Fruit fly (Drosophila melanogaster) whole organism, embryonic: ENCODE results near the gene CG3909.

Experiments
- Awh ChIP-seq: fragments of 200-800 bp; sonication (Bioruptor generic); IDR thresholded peaks from 2 replicates; pipeline ENCODE4, ENCODE4 v1.3.6; 2022; ENCODE audit warnings: missing biosample characterization, missing genetic modification characterization
- B-H1 ChIP-seq: fragments of 200-800 bp; sonication (Bioruptor generic); IDR thresholded peaks from 3 replicates; pipeline ENCODE4 v1.3.6; 2022; ENCODE audit warnings: missing biosample characterization, missing genetic modification characterization
- BEAF-32 ChIP-seq: fragments of 200-800 bp; sonication (Bioruptor generic); optimal IDR thresholded peaks from 3 replicates; lab custom pipeline; 2017; ENCODE audit warnings: missing biosample characterization, missing genetic modification characterization, mild to moderate bottlenecking, moderate library complexity, missing genetic modification reagents
- CG10462 ChIP-seq: fragments of 200-800 bp; sonication (Bioruptor generic); optimal IDR thresholded peaks from 2 replicates; lab custom pipeline; 2016; ENCODE audit warnings: missing biosample characterization, missing genetic modification characterization
- CG11247 ChIP-seq: fragments of 200-800 bp; sonication (Bioruptor generic); IDR thresholded peaks from 2 replicates; pipeline ENCODE4 v1.3.6; 2022; ENCODE audit warnings: missing biosample characterization, missing genetic modification characterization
- CG12391 ChIP-seq: fragments of 200-800 bp; sonication (Bioruptor generic); optimal IDR thresholded peaks from 3 replicates; lab custom pipeline; 2018; ENCODE audit warnings: missing biosample characterization, mild to moderate bottlenecking, missing genetic modification characterization, moderate library complexity
- CG12769 ChIP-seq: fragments of 200-800 bp; sonication (Bioruptor generic); optimal IDR thresholded peaks from 2 replicates; lab custom pipeline; 2019; ENCODE audit warnings: missing biosample characterization, mild to moderate bottlenecking, missing genetic modification characterization, moderate library complexity
- CG14667 ChIP-seq: fragments of 200-800 bp; sonication (Bioruptor generic); IDR thresholded peaks from 2 replicates; pipeline ENCODE4 v1.3.6; 2022; ENCODE audit warnings: missing biosample characterization, missing genetic modification characterization
- CG14965 ChIP-seq: fragments of 200-800 bp; sonication (Bioruptor generic); optimal IDR thresholded peaks from 2 replicates; lab custom pipeline; 2016; ENCODE audit warnings: missing biosample characterization, missing genetic modification characterization, borderline replicate concordance
- CG15011 ChIP-seq: fragments of 200-800 bp; sonication (Bioruptor generic); optimal IDR thresholded peaks from 3 replicates; lab custom pipeline; 2018; ENCODE audit warnings: missing biosample characterization, mild to moderate bottlenecking, missing genetic modification characterization
- CG18262 ChIP-seq: fragments of 200-800 bp; optimal IDR thresholded peaks from 3 replicates; lab custom pipeline; 2019; ENCODE audit warnings: missing biosample characterization, mild to moderate bottlenecking, missing genetic modification characterization, moderate library complexity
- CG18599 ChIP-seq: fragments of 200-800 bp; sonication (Bioruptor generic); optimal IDR thresholded peaks from 3 replicates; lab custom pipeline; 2017; ENCODE audit warnings: missing biosample characterization, missing genetic modification characterization, mild to moderate bottlenecking, moderate library complexity, missing genetic modification reagents
- CG2712 ChIP-seq: fragments of 200-800 bp; optimal IDR thresholded peaks from 3 replicates; lab custom pipeline; 2019; ENCODE audit warnings: missing biosample characterization, mild to moderate bottlenecking, missing genetic modification characterization, moderate library complexity
- CG31365 ChIP-seq: fragments of 200-800 bp; sonication (Bioruptor generic); optimal IDR thresholded peaks from 2 replicates; lab custom pipeline; 2018; ENCODE audit warnings: missing biosample characterization, mild to moderate bottlenecking, missing genetic modification characterization
- CG31441 ChIP-seq: fragments of 200-800 bp; sonication (Bioruptor generic); IDR thresholded peaks from 2 replicates; pipeline ENCODE4 v1.3.6; 2022; ENCODE audit warnings: missing biosample characterization, missing genetic modification characterization
- CG34224 ChIP-seq: fragments of 200-800 bp; sonication (Bioruptor generic); IDR thresholded peaks from 3 replicates; pipeline ENCODE4 v1.3.6; 2022; ENCODE audit warnings: missing biosample characterization, missing genetic modification characterization; ENCODE audit not compliant: partially characterized antibody
- CG3995 ChIP-seq: fragments of 200-800 bp; sonication (Bioruptor generic); optimal IDR thresholded peaks from 3 replicates; lab custom pipeline; 2016; ENCODE audit warnings: missing biosample characterization, missing genetic modification characterization
- CG4328 ChIP-seq: fragments of 200-800 bp; sonication (Bioruptor generic); optimal IDR thresholded peaks from 3 replicates; lab custom pipeline; 2017; ENCODE audit warnings: missing biosample characterization, missing genetic modification reagents, missing genetic modification characterization
- CG5180 ChIP-seq: fragments of 200-800 bp; sonication (Bioruptor generic); optimal IDR thresholded peaks from 3 replicates; lab custom pipeline; 2017; ENCODE audit warnings: missing biosample characterization, missing genetic modification characterization, mild to moderate bottlenecking, moderate library complexity, missing genetic modification reagents
- CG6175 ChIP-seq: fragments of 200-800 bp; sonication (Bioruptor generic); IDR thresholded peaks from 3 replicates; pipeline ENCODE4 v1.3.6; 2022; ENCODE audit warnings: missing biosample characterization, missing genetic modification characterization
- CG7556 ChIP-seq: fragments of 200-800 bp; sonication (Bioruptor generic); optimal IDR thresholded peaks from 2 replicates; lab custom pipeline; 2017; ENCODE audit warnings: missing biosample characterization, mild to moderate bottlenecking, missing genetic modification characterization
- CG7839 ChIP-seq: fragments of 200-800 bp; sonication (Bioruptor generic); optimal IDR thresholded peaks from 3 replicates; lab custom pipeline; 2018; ENCODE audit warnings: missing biosample characterization, mild to moderate bottlenecking, missing genetic modification characterization, moderate library complexity
- CG7987 ChIP-seq: fragments of 200-800 bp; sonication (Bioruptor generic); optimal IDR thresholded peaks from 2 replicates; lab custom pipeline; 2018; ENCODE audit warnings: missing biosample characterization, mild to moderate bottlenecking, missing genetic modification characterization, moderate library complexity
- CG8765 ChIP-seq: fragments of 200-800 bp; sonication (Bioruptor generic); IDR thresholded peaks from 2 replicates; pipeline ENCODE4 v1.3.6; 2022; ENCODE audit warnings: missing biosample characterization, missing genetic modification characterization
- D ChIP-seq, 2 experiments: fragments of 200-800 bp in 1 of 2; fragments of >200 bp in 1 of 2; sonication (Bioruptor generic) in 1 of 2; optimal IDR thresholded peaks; 2 replicates in 1 of 2; 3 replicates in 1 of 2; lab custom pipeline; 2017; ENCODE audit warnings: mild to moderate bottlenecking in 1 of 2, missing biosample characterization in 1 of 2, missing genetic modification characterization in 1 of 2, missing genetic modification reagents in 1 of 2
- Dad ChIP-seq: fragments of 200-800 bp; sonication (Bioruptor generic); optimal IDR thresholded peaks from 3 replicates; lab custom pipeline; 2016; ENCODE audit warnings: missing biosample characterization, missing genetic modification characterization
- Dref ChIP-seq: fragments of 200-800 bp; sonication (Bioruptor generic); IDR thresholded peaks from 2 replicates; pipeline ENCODE4 v1.3.6; 2022; ENCODE audit warnings: missing biosample characterization, missing genetic modification characterization
- E2f2 ChIP-seq: fragments of 200-800 bp; sonication (Bioruptor generic); IDR thresholded peaks from 2 replicates; pipeline ENCODE4 v1.3.6; 2022; ENCODE audit warnings: missing biosample characterization, missing genetic modification characterization
- H2.0 ChIP-seq: fragments of 200-800 bp; sonication (Bioruptor generic); IDR thresholded peaks from 2 replicates; pipeline ENCODE4 v1.3.6; 2022; ENCODE audit warnings: missing biosample characterization, missing genetic modification characterization
- HLH4C ChIP-seq: fragments of 200-800 bp; sonication (Bioruptor generic); IDR thresholded peaks from 3 replicates; pipeline ENCODE4 v1.3.6; 2022; ENCODE audit warnings: missing biosample characterization, missing genetic modification characterization; ENCODE audit not compliant: partially characterized antibody
- Hmr ChIP-seq: fragments of 200-800 bp; sonication (Bioruptor generic); optimal IDR thresholded peaks from 3 replicates; lab custom pipeline; 2017; ENCODE audit warnings: mild to moderate bottlenecking, missing biosample characterization, missing genetic modification reagents, missing genetic modification characterization
- Hr39 ChIP-seq: fragments of >200 bp; optimal IDR thresholded peaks from 2 replicates; lab custom pipeline; 2017
- Pdp1 ChIP-seq, 2 experiments: fragments of 200-800 bp; sonication (Bioruptor generic); optimal IDR thresholded peaks; 3 replicates each; lab custom pipeline; 2016; ENCODE audit warnings: missing biosample characterization in 2 of 2, missing genetic modification characterization in 2 of 2, mild to moderate bottlenecking in 1 of 2, moderate library complexity in 1 of 2
- Rx ChIP-seq: fragments of 200-800 bp; sonication (Bioruptor generic); IDR thresholded peaks from 2 replicates; pipeline ENCODE4 v1.3.6; 2022; ENCODE audit warnings: missing biosample characterization, missing genetic modification characterization
- TFAM ChIP-seq: fragments of 200-800 bp; sonication (Bioruptor generic); optimal IDR thresholded peaks from 2 replicates; lab custom pipeline; 2017; ENCODE audit warnings: missing biosample characterization, missing genetic modification characterization, inconsistent platforms
- Xbp1 ChIP-seq: fragments of 200-800 bp; sonication (Bioruptor generic); optimal IDR thresholded peaks from 3 replicates; lab custom pipeline; 2016; ENCODE audit warnings: missing biosample characterization, mild to moderate bottlenecking, missing genetic modification characterization
- az2 ChIP-seq: fragments of 200-800 bp; sonication (Bioruptor generic); optimal IDR thresholded peaks from 3 replicates; lab custom pipeline; 2016; ENCODE audit warnings: missing biosample characterization, missing genetic modification characterization
- chinmo ChIP-seq: fragments of 200-800 bp; sonication (Bioruptor generic); IDR thresholded peaks from 4 replicates; pipeline ENCODE4 v1.3.6; 2022; ENCODE audit warnings: missing biosample characterization, missing genetic modification characterization; ENCODE audit not compliant: partially characterized antibody
- esg ChIP-seq: fragments of 200-800 bp; sonication (Bioruptor generic); conservative IDR thresholded peaks from 2 replicates; pipeline ENCODE4 v1.3.6; 2022; ENCODE audit warnings: missing biosample characterization, missing genetic modification characterization
- gro ChIP-seq: fragments of 200-800 bp; sonication (Bioruptor generic); optimal IDR thresholded peaks from 2 replicates; lab custom pipeline; 2016; ENCODE audit warnings: missing biosample characterization, missing genetic modification characterization
- luna ChIP-seq: fragments of 200-800 bp; sonication (Bioruptor generic); optimal IDR thresholded peaks from 2 replicates; lab custom pipeline; 2016; ENCODE audit warnings: missing biosample characterization, missing genetic modification characterization
- maf-S ChIP-seq: fragments of 200-800 bp; sonication (Bioruptor generic); optimal IDR thresholded peaks from 2 replicates; lab custom pipeline; 2016; ENCODE audit warnings: missing biosample characterization, missing genetic modification characterization
- mirr ChIP-seq: fragments of 200-800 bp; sonication (Bioruptor generic); optimal IDR thresholded peaks from 3 replicates; lab custom pipeline; 2018; ENCODE audit warnings: missing biosample characterization, mild to moderate bottlenecking, missing genetic modification characterization
- pita ChIP-seq: fragments of 200-800 bp; sonication (Bioruptor generic); optimal IDR thresholded peaks from 2 replicates; lab custom pipeline; 2017; ENCODE audit warnings: missing biosample characterization, mild to moderate bottlenecking, missing genetic modification characterization
- pzg ChIP-seq: fragments of 200-800 bp; sonication (Bioruptor generic); optimal IDR thresholded peaks from 3 replicates; lab custom pipeline; 2018; ENCODE audit warnings: missing biosample characterization, mild to moderate bottlenecking, missing genetic modification characterization, moderate library complexity
- row ChIP-seq: fragments of 200-800 bp; sonication (Bioruptor generic); IDR thresholded peaks from 3 replicates; pipeline ENCODE4 v1.3.6; 2022; ENCODE audit warnings: missing biosample characterization, missing genetic modification characterization
- schlank ChIP-seq: fragments of 200-800 bp; sonication (Bioruptor generic); optimal IDR thresholded peaks from 2 replicates; lab custom pipeline; 2018; ENCODE audit warnings: missing biosample characterization, mild to moderate bottlenecking, missing genetic modification characterization
- seq ChIP-seq: fragments of 200-800 bp; sonication (Bioruptor generic); IDR thresholded peaks from 2 replicates; pipeline ENCODE4 v1.3.6; 2022; ENCODE audit warnings: missing biosample characterization, missing genetic modification characterization
- stc ChIP-seq: fragments of 200-800 bp; sonication (Bioruptor generic); IDR thresholded peaks from 2 replicates; pipeline ENCODE4 v1.3.6; 2022; ENCODE audit warnings: missing biosample characterization, missing genetic modification characterization
- sug ChIP-seq: fragments of 200-800 bp; optimal IDR thresholded peaks from 2 replicates; lab custom pipeline; 2019; ENCODE audit warnings: missing biosample characterization, mild to moderate bottlenecking, missing genetic modification characterization, moderate library complexity
- tin ChIP-seq: fragments of 200-800 bp; sonication (Bioruptor generic); optimal IDR thresholded peaks from 3 replicates; lab custom pipeline; 2016; ENCODE audit warnings: missing biosample characterization, missing genetic modification characterization

The CG3909 gene

DNA sequence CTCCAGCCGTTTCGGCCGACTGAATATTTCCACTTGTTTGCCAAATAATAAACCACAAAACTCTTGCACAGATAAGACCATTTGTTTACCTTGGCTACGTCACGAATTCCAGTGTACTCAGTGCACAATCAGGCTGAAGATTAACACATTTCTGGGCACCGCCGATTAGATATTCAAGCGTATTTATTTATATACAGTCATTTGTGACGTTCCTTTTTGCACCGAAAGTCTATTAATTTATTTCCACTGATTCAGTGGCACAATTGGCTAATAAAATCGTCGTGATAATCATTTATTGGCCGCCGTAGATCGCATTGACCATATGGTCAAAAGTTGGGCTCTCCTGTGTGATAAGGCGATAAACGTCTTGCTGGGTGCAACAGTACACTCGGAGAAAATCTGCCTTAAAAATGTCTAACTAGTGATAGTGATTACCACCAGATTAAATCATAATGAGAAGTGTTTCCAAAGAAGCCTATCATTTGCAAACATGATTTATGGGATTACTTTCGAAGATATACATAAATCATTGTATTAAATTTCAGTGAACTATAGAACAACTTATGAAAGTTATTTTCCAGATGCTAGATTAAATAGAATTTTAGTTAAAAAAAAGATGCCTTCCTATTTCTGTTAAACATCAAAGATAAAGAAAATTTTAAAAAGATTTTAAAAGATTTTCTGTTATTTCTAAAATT lies 11.4 kb downstream of the CG3909 start (continued):
- TF ChIP-seq E2f2 (GFP tag; lab: Robert Waterston, UW): 0 out of 2 replicates have a peak, but pooled peaks have one; percentile 6
- no peak for TF ChIP-seq CG2712 (tag; lab: Kevin White, UChicago)
- TF ChIP-seq Dref: no peak
- TF ChIP-seq pzg (GFP tag; lab: Kevin White, UChicago): no peak
- TF ChIP-seq Xbp1 (GFP tag; lab: Kevin White, UChicago): peak; percentile 11
- TF ChIP-seq CG12769 (tag; lab: Kevin White, UChicago): peak; percentile 48
- peak; percentile 8 for TF ChIP-seq gro (GFP tag; lab: Kevin White, UChicago)
- TF ChIP-seq H2.0 (GFP tag; lab: Robert Waterston, UW): no peak
- no peak for TF ChIP-seq HLH4C (GFP tag; lab: Robert Waterston, UW)
- no peak for TF ChIP-seq CG4328 (GFP tag; lab: Kevin White, UChicago)
- TF ChIP-seq schlank: peak; percentile 8
- TF ChIP-seq CG18599 (GFP tag; lab: Kevin White, UChicago): peak; percentile 41
- 0 out of 4 replicates have a peak, but pooled peaks have one; percentile 44 for TF ChIP-seq chinmo (GFP tag; lab: Robert Waterston, UW)
- TF ChIP-seq TFAM (GFP tag; lab: Kevin White, UChicago): no peak
- no peak for TF ChIP-seq CG11247 (GFP tag; lab: Robert Waterston, UW)
- no peak for TF ChIP-seq CG14667
- TF ChIP-seq az2 (GFP tag; lab: Kevin White, UChicago): no peak
- no peak for TF ChIP-seq CG8765 (GFP tag; lab: Robert Waterston, UW)
- TF ChIP-seq Pdp1 (GFP tag; optimal IDR thresholded peaks at IDR 0.05; lab: Kevin White, UChicago): no peak
- peak; percentile 38 for TF ChIP-seq CG7839
- TF ChIP-seq pita (GFP tag; lab: Kevin White, UChicago): no peak
- TF ChIP-seq CG12391 (tag; lab: Kevin White, UChicago): peak; percentile 23
- TF ChIP-seq maf-S (GFP tag; lab: Kevin White, UChicago): no peak
- TF ChIP-seq stc: no peak
- no peak for TF ChIP-seq Awh (GFP tag; lab: Robert Waterston, UW)
- no peak for TF ChIP-seq Dad
- no peak for TF ChIP-seq tin (GFP tag; lab: Kevin White, UChicago)
- no peak for TF ChIP-seq seq (GFP tag; lab: Robert Waterston, UW)
- TF ChIP-seq CG3995: no peak
- no peak for TF ChIP-seq CG34224 (GFP tag; lab: Robert Waterston, UW)
- TF ChIP-seq row (GFP tag; lab: Robert Waterston, UW): peak; percentile 45; the same call in 2 of the 3 replicates
- TF ChIP-seq esg (GFP tag; lab: Robert Waterston, UW): no peak
- TF ChIP-seq Rx (GFP tag; lab: Robert Waterston, UW): no peak
- no peak for TF ChIP-seq Hr39 (lab: Kevin White, UChicago)
- TF ChIP-seq CG31365 (tag; lab: Kevin White, UChicago): no peak
- no peak for TF ChIP-seq CG15011
- no peak for TF ChIP-seq CG18262 (tag; lab: Kevin White, UChicago)
- no peak for TF ChIP-seq CG6175 (GFP tag; lab: Robert Waterston, UW)

DNA sequence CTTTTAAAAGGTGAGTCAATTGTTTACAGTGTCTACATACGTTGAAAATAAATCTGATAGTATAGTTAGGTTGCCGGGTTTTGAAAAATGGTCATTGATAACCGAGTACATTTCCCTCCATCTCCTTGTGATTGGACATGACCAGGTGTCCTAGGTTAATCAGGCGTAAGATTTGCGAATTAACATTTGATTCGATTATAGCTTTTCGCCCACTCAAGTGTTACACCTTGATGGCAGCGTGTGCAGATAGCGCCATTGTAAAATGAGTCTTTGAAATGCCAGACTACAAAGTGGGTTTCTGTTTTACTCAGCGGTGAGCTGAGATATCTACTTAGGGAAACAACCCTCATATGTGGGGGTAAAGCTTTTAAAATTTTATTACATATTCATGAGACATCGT lies 11.9 kb downstream of the CG3909 start:
- TF ChIP-seq mirr (GFP tag; lab: Kevin White, UChicago) (peak; percentile 82), B-H1 (GFP tag; lab: Robert Waterston, UW) (no peak), CG31441 (GFP tag; lab: Robert Waterston, UW) (no peak), CG14965 (GFP tag; lab: Kevin White, UChicago) (no peak), D (optimal IDR thresholded peaks at IDR 0.05; lab: Kevin White, UChicago) (no peak), D (GFP tag; optimal IDR thresholded peaks at IDR 0.05; lab: Kevin White, UChicago) (no peak), CG10462 (GFP tag; lab: Kevin White, UChicago) (no peak), sug (peak; percentile 30), CG5180 (GFP tag; lab: Kevin White, UChicago) (no peak), luna (GFP tag; lab: Kevin White, UChicago) (no peak), Hmr (GFP tag; lab: Kevin White, UChicago) (no peak), CG7556 (GFP tag; lab: Kevin White, UChicago) (peak; percentile 24), BEAF-32 (GFP tag; lab: Kevin White, UChicago) (no peak), CG12769 (tag; lab: Kevin White, UChicago) (no peak), CG7987 (GFP tag; lab: Kevin White, UChicago) (no peak)
